Worm (Caenorhabditis elegans): ENCODE results near the gene mrps-5.

- TF ChIP-seq hlh-26 (GFP tag; conservative IDR thresholded peaks at IDR 0.05) (no peak), ama-1 (optimal IDR thresholded peaks at IDR 0.05) (no peak), ama-1 (GFP tag; optimal IDR thresholded peaks at IDR 0.05) (no peak), ccch-3 (GFP tag; optimal IDR thresholded peaks at IDR 0.05) (no peak), lin-40 (tag; optimal IDR thresholded peaks at IDR 0.05) (no peak), nhr-90 (tag; optimal IDR thresholded peaks at IDR 0.05) (no peak), egl-44 (GFP tag; IDR thresholded peaks at IDR 0.05) (no peak), rpc-1 (optimal IDR thresholded peaks at IDR 0.05) (no peak), rpc-1 (tag; optimal IDR thresholded peaks at IDR 0.05) (no peak), F57A8.1 (GFP tag; optimal IDR thresholded peaks at IDR 0.05) (no peak), pha-4 (tag; optimal IDR thresholded peaks at IDR 0.05) (no peak), ztf-22 (GFP tag; optimal IDR thresholded peaks at IDR 0.05) (no peak), F22D6.2 (tag; optimal IDR thresholded peaks at IDR 0.05) (no peak), mxl-1 (tag; optimal IDR thresholded peaks at IDR 0.05) (no peak), snpc-1.1 (tag; optimal IDR thresholded peaks at IDR 0.05; ENCODE audit: insufficient read depth) (no peak)
These were observed 12.5 kb upstream of the mrps-5 start for ce11 chrV:12550755-12551154.
